Fruit fly (Drosophila melanogaster) whole organism, pupa: ENCODE data around the gene shv.

Experiments
- CG10348 ChIP-seq: fragments of 200-800 bp; sonication (Bioruptor generic); IDR thresholded peaks from 2 replicates; pipeline ENCODE4 v1.3.6; 2022; ENCODE audit warnings: missing biosample characterization, missing genetic modification characterization
- CG12605 ChIP-seq: fragments of 200-800 bp; sonication (Bioruptor generic); IDR thresholded peaks from 2 replicates; pipeline ENCODE4 v1.3.6; 2022; ENCODE audit warnings: missing biosample characterization, missing genetic modification characterization
- CG13204 ChIP-seq: fragments of 200-800 bp; sonication (Bioruptor generic); optimal IDR thresholded peaks from 2 replicates; lab custom pipeline; 2018; ENCODE audit warnings: missing biosample characterization, mild to moderate bottlenecking, missing genetic modification characterization, moderate library complexity
- CG14655 ChIP-seq: fragments of 200-800 bp; sonication (Bioruptor generic); optimal IDR thresholded peaks from 3 replicates; lab custom pipeline; 2017; ENCODE audit warnings: mild to moderate bottlenecking, missing biosample characterization, missing genetic modification reagents, missing genetic modification characterization
- CG15710 ChIP-seq: fragments of 200-800 bp; sonication (Bioruptor generic); optimal IDR thresholded peaks from 2 replicates; lab custom pipeline; 2018; ENCODE audit warnings: missing biosample characterization, mild to moderate bottlenecking, missing genetic modification characterization, moderate library complexity
- CG17806 ChIP-seq: fragments of 200-800 bp; sonication (Bioruptor generic); optimal IDR thresholded peaks from 2 replicates; lab custom pipeline; 2018; ENCODE audit warnings: missing biosample characterization, mild to moderate bottlenecking, missing genetic modification characterization, moderate library complexity
- CG32121 ChIP-seq: fragments of 200-800 bp; sonication (Bioruptor generic); IDR thresholded peaks from 2 replicates; pipeline ENCODE4 v1.3.6; 2022; ENCODE audit warnings: missing biosample characterization, missing genetic modification characterization
- CG34367 ChIP-seq: fragments of 200-800 bp; sonication (Bioruptor generic); optimal IDR thresholded peaks from 2 replicates; lab custom pipeline; 2018; ENCODE audit warnings: missing biosample characterization, mild to moderate bottlenecking, missing genetic modification characterization
- CG4496 ChIP-seq: fragments of 200-800 bp; sonication (Bioruptor generic); IDR thresholded peaks from 3 replicates; pipeline ENCODE4 v1.3.6; 2022; ENCODE audit warnings: missing biosample characterization, missing genetic modification characterization
- CG8159 ChIP-seq: fragments of 200-800 bp; sonication (Bioruptor generic); optimal IDR thresholded peaks from 3 replicates; lab custom pipeline; 2018; ENCODE audit warnings: missing biosample characterization, mild to moderate bottlenecking, missing genetic modification characterization, moderate library complexity
- CG8301 ChIP-seq: fragments of 200-800 bp; sonication (Bioruptor generic); optimal IDR thresholded peaks from 2 replicates; lab custom pipeline; 2018; ENCODE audit warnings: missing biosample characterization, mild to moderate bottlenecking, missing genetic modification characterization
- CG9948 ChIP-seq: fragments of 200-800 bp; sonication (Bioruptor generic); optimal IDR thresholded peaks from 2 replicates; lab custom pipeline; 2018; ENCODE audit warnings: missing biosample characterization, mild to moderate bottlenecking, missing genetic modification characterization, moderate library complexity
- D1 ChIP-seq: fragments of 200-800 bp; sonication (Bioruptor generic); optimal IDR thresholded peaks from 2 replicates; lab custom pipeline; 2018; ENCODE audit warnings: missing biosample characterization, mild to moderate bottlenecking, missing genetic modification characterization, moderate library complexity
- EcR ChIP-seq: fragments of 200-800 bp; sonication (Bioruptor generic); optimal IDR thresholded peaks from 3 replicates; lab custom pipeline; 2019; ENCODE audit warnings: missing biosample characterization, missing genetic modification characterization, mild to moderate bottlenecking, moderate library complexity, missing genetic modification reagents
- Ets98B ChIP-seq: fragments of 200-800 bp; sonication (Bioruptor generic); IDR thresholded peaks from 2 replicates; pipeline ENCODE4 v1.3.6; 2022; ENCODE audit warnings: missing biosample characterization, missing genetic modification characterization
- Pif1A ChIP-seq: fragments of 200-800 bp; sonication (Bioruptor generic); optimal IDR thresholded peaks from 3 replicates; lab custom pipeline; 2016; ENCODE audit warnings: missing biosample characterization, missing genetic modification characterization
- Pif1B ChIP-seq: fragments of 200-800 bp; sonication (Bioruptor generic); optimal IDR thresholded peaks from 3 replicates; lab custom pipeline; 2016; ENCODE audit warnings: missing biosample characterization, missing genetic modification characterization
- Snoo ChIP-seq: fragments of 200-800 bp; sonication (Bioruptor generic); optimal IDR thresholded peaks from 3 replicates; lab custom pipeline; 2017; ENCODE audit warnings: missing biosample characterization, mild to moderate bottlenecking, missing genetic modification characterization, inconsistent platforms
- fd96Ca ChIP-seq: fragments of 200-800 bp; sonication (Bioruptor generic); IDR thresholded peaks from 3 replicates; pipeline ENCODE4 v1.3.6; 2022; ENCODE audit warnings: missing biosample characterization, missing genetic modification characterization
- gl ChIP-seq: fragments of 200-800 bp; sonication (Bioruptor generic); optimal IDR thresholded peaks from 2 replicates; lab custom pipeline; 2018; ENCODE audit warnings: missing biosample characterization, mild to moderate bottlenecking, missing genetic modification characterization
- rn ChIP-seq: fragments of 200-800 bp; sonication (Bioruptor generic); IDR thresholded peaks from 2 replicates; pipeline ENCODE4 v1.3.6; 2022; ENCODE audit warnings: missing biosample characterization, missing genetic modification characterization

The shv gene

dm6 chr2L:493274-493673 is 40.4 kb downstream of the shv start:
- peak; percentile 18; the same call in 1 of the 2 replicates for TF ChIP-seq Ets98B (GFP tag; lab: Robert Waterston, UW)
- peak; percentile 52 for TF ChIP-seq Pif1A (GFP tag; lab: Kevin White, UChicago)
- peak; percentile 7 for TF ChIP-seq Snoo (tag; lab: Kevin White, UChicago)
- TF ChIP-seq CG32121: peak; percentile 34; the same call in 1 of the 2 replicates
- peak; percentile 20 for TF ChIP-seq CG15710 (tag; lab: Kevin White, UChicago)
- TF ChIP-seq Pif1B (GFP tag; lab: Kevin White, UChicago): no peak

- TF ChIP-seq fd96Ca (GFP tag; lab: Robert Waterston, UW): no peak
- no peak for TF ChIP-seq CG12605 (GFP tag; lab: Robert Waterston, UW)
- TF ChIP-seq CG15710 (tag; lab: Kevin White, UChicago): no peak
- TF ChIP-seq CG10348 (GFP tag; lab: Robert Waterston, UW): no peak
- no peak for TF ChIP-seq CG34367 (tag; lab: Kevin White, UChicago)
- no peak for TF ChIP-seq EcR (GFP tag; lab: Kevin White, UChicago)
- no peak for TF ChIP-seq D1 (tag; lab: Kevin White, UChicago)
- no peak for TF ChIP-seq CG8301 (tag; lab: Kevin White, UChicago)
- no peak for TF ChIP-seq CG17806 (tag; lab: Kevin White, UChicago)
- TF ChIP-seq CG9948 (tag; lab: Kevin White, UChicago): no peak
- TF ChIP-seq CG13204 (GFP tag; lab: Kevin White, UChicago): no peak
- TF ChIP-seq Pif1A (GFP tag; lab: Kevin White, UChicago): no peak
- TF ChIP-seq CG4496: no peak
- no peak for TF ChIP-seq Ets98B (GFP tag; lab: Robert Waterston, UW)
- TF ChIP-seq CG14655 (GFP tag; lab: Kevin White, UChicago): no peak
- no peak for TF ChIP-seq gl (tag; lab: Kevin White, UChicago)
- TF ChIP-seq rn: no peak
- no peak for TF ChIP-seq CG8159 (tag; lab: Kevin White, UChicago)
These were observed 42.7 kb downstream of the shv start for dm6 chr2L:495381-496240.

- TF ChIP-seq CG32121: no peak
- no peak for TF ChIP-seq CG9948 (tag; lab: Kevin White, UChicago)
- no peak for TF ChIP-seq fd96Ca (GFP tag; lab: Robert Waterston, UW)
- no peak for TF ChIP-seq CG10348 (GFP tag; lab: Robert Waterston, UW)
- no peak for TF ChIP-seq CG8159 (tag; lab: Kevin White, UChicago)
- TF ChIP-seq Snoo (tag; lab: Kevin White, UChicago): no peak
- no peak for TF ChIP-seq CG14655 (GFP tag; lab: Kevin White, UChicago)
These were observed 43.5 kb downstream of the shv start for dm6 chr2L:496436-496835.

- TF ChIP-seq CG9948 (tag; lab: Kevin White, UChicago): no peak
- peak; percentile 4 for TF ChIP-seq EcR (GFP tag; lab: Kevin White, UChicago)
These were observed 43.9 kb downstream of the shv start for dm6 chr2L:496841-497240.

- TF ChIP-seq CG32121 (no peak), CG15710 (tag; lab: Kevin White, UChicago) (no peak), Snoo (tag; lab: Kevin White, UChicago) (no peak), CG10348 (GFP tag; lab: Robert Waterston, UW) (no peak)
These were observed 45.0 kb downstream of the shv start for dm6 chr2L:497657-498473.

- TF ChIP-seq CG15710 (tag; lab: Kevin White, UChicago) (no peak), CG12605 (GFP tag; lab: Robert Waterston, UW) (no peak), CG8301 (tag; lab: Kevin White, UChicago) (no peak), rn (no peak), Pif1A (GFP tag; lab: Kevin White, UChicago) (no peak), gl (tag; lab: Kevin White, UChicago) (no peak), CG13204 (GFP tag; lab: Kevin White, UChicago) (no peak), CG10348 (GFP tag; lab: Robert Waterston, UW) (no peak)
These were observed 45.5 kb downstream of the shv start for dm6 chr2L:498474-498821.
